Worm (Caenorhabditis elegans) whole organism, L4 larva: ENCODE results near the gene ZK105.6.
"Not testable (repeated sequence)": the region's sequence is repeated elsewhere in the genome, so short reads cannot be mapped to it uniquely, and the experiment has no call there.

ENCODE experiments used
- D1046.2 ChIP-seq: fragments of 200-800 bp; sonication (Bioruptor generic); IDR thresholded peaks from 2 replicates; pipeline ENCODE4 v1.3.6; 2022; ENCODE audit warnings: missing genetic modification characterization, missing compliant biosample characterization
- F44E2.7 ChIP-seq: fragments of 200-800 bp; sonication (Bioruptor generic); IDR thresholded peaks from 2 replicates; pipeline ENCODE4 v2.1.2; 2022; ENCODE audit warnings: missing genetic modification characterization, missing compliant biosample characterization
- F49E8.2 ChIP-seq: sonication (generic microtip); optimal IDR thresholded peaks from 2 replicates; lab custom pipeline; 2016; ENCODE audit warnings: missing compliant biosample characterization, mild to moderate bottlenecking, missing genetic modification characterization, borderline replicate concordance
- R02D3.7 ChIP-seq: fragments of 150-350 bp; sonication (generic microtip); optimal IDR thresholded peaks from 3 replicates; lab custom pipeline; 2014; ENCODE audit warnings: missing biosample characterization, missing genetic modification characterization
- Y105C5A.15 ChIP-seq: fragments of 200-800 bp; sonication (Bioruptor generic); IDR thresholded peaks from 2 replicates; pipeline ENCODE4 v1.3.6; 2022; ENCODE audit warnings: missing genetic modification characterization, missing compliant biosample characterization
- ama-1 ChIP-seq: fragments of 150-350 bp; optimal IDR thresholded peaks from 2 replicates; lab custom pipeline; 2014; ENCODE audit warnings: inconsistent platforms, mixed read lengths
- ceh-32 ChIP-seq: sonication (generic microtip); optimal IDR thresholded peaks from 2 replicates; lab custom pipeline; 2016; ENCODE audit warnings: mild to moderate bottlenecking, missing genetic modification characterization, missing compliant biosample characterization; ENCODE audit not compliant: poor library complexity
- ces-1 ChIP-seq: fragments of 150-350 bp; sonication (generic microtip); optimal IDR thresholded peaks from 4 replicates; lab custom pipeline; 2014; ENCODE audit warnings: missing biosample characterization, missing genetic modification reagents, missing genetic modification characterization
- ctbp-1 ChIP-seq: fragments of 200-800 bp; sonication (Bioruptor generic); IDR thresholded peaks from 2 replicates; pipeline ENCODE4 v1.3.6; 2022; ENCODE audit warnings: missing genetic modification reagents, missing genetic modification characterization, missing compliant biosample characterization
- daf-19 ChIP-seq: fragments of 200-800 bp; sonication (Bioruptor generic); conservative IDR thresholded peaks from 2 replicates; pipeline ENCODE4 v1.3.6; 2022; ENCODE audit warnings: missing genetic modification characterization, missing compliant biosample characterization
- daf-8 ChIP-seq: fragments of 200-800 bp; sonication (Bioruptor generic); IDR thresholded peaks from 2 replicates; pipeline ENCODE4 v1.3.6; 2022; ENCODE audit warnings: missing genetic modification characterization, missing compliant biosample characterization
- dmd-6 ChIP-seq: fragments of 200-800 bp; sonication (Bioruptor generic); IDR thresholded peaks from 2 replicates; pipeline ENCODE4 v1.3.6; 2022; ENCODE audit warnings: missing genetic modification reagents, missing genetic modification characterization, missing compliant biosample characterization
- duxl-1 ChIP-seq: sonication (generic microtip); optimal IDR thresholded peaks from 2 replicates; lab custom pipeline; 2016; ENCODE audit warnings: mild to moderate bottlenecking, missing genetic modification characterization, moderate library complexity, missing compliant biosample characterization; ENCODE audit not compliant: poor library complexity
- egl-27 ChIP-seq: sonication (generic microtip); optimal IDR thresholded peaks from 3 replicates; lab custom pipeline; 2017; ENCODE audit warnings: missing biosample characterization, missing genetic modification reagents, missing genetic modification characterization
- fkh-10 ChIP-seq: fragments of 150-350 bp; optimal IDR thresholded peaks from 2 replicates; lab custom pipeline; 2014; ENCODE audit warnings: missing biosample characterization, missing genetic modification reagents, missing genetic modification characterization
- fos-1 ChIP-seq: fragments of 150-350 bp; optimal IDR thresholded peaks from 2 replicates; lab custom pipeline; 2014; ENCODE audit warnings: missing biosample characterization, missing genetic modification characterization
- hlh-11 ChIP-seq: fragments of 200-800 bp; sonication (Bioruptor generic); optimal IDR thresholded peaks from 2 replicates; lab custom pipeline; 2018; ENCODE audit warnings: mild to moderate bottlenecking, missing genetic modification characterization, missing compliant biosample characterization
- hlh-30 ChIP-seq: sonication (generic microtip); optimal IDR thresholded peaks from 2 replicates; lab custom pipeline; 2017; ENCODE audit warnings: antibody characterized with exemption, mild to moderate bottlenecking, missing genetic modification characterization, missing compliant biosample characterization; ENCODE audit not compliant: insufficient read depth
- hmg-1.1 ChIP-seq: fragments of 200-800 bp; sonication (Bioruptor generic); IDR thresholded peaks from 2 replicates; pipeline ENCODE4 v1.3.6; 2022; ENCODE audit warnings: missing genetic modification reagents, missing genetic modification characterization, missing compliant biosample characterization
- lin-1 ChIP-seq: fragments of 200-800 bp; sonication (Bioruptor generic); IDR thresholded peaks from 2 replicates; pipeline ENCODE4 v1.3.6; 2022; ENCODE audit warnings: missing genetic modification reagents, missing genetic modification characterization, missing compliant biosample characterization
- lin-13 ChIP-seq: fragments of 150-350 bp; optimal IDR thresholded peaks from 2 replicates; lab custom pipeline; 2014; ENCODE audit warnings: missing biosample characterization, missing genetic modification reagents, missing genetic modification characterization
- lin-39 ChIP-seq: fragments of 150-350 bp; optimal IDR thresholded peaks from 2 replicates; lab custom pipeline; 2014; ENCODE audit warnings: missing biosample characterization, missing genetic modification reagents, missing genetic modification characterization
- lsy-2 ChIP-seq, 2 experiments: fragments of 150-350 bp in 1 of 2; sonication (generic microtip) in 1 of 2; optimal IDR thresholded peaks; 2 replicates each; lab custom pipeline; 2014 to 2017; ENCODE audit warnings: missing biosample characterization in 2 of 2, missing genetic modification characterization in 2 of 2
- madf-9 ChIP-seq: fragments of 200-800 bp; sonication (Bioruptor generic); conservative IDR thresholded peaks from 2 replicates; pipeline ENCODE4 v1.3.6; 2022; ENCODE audit warnings: missing genetic modification reagents, missing genetic modification characterization, missing compliant biosample characterization
- mxl-3 ChIP-seq: fragments of 200-800 bp; sonication (Bioruptor generic); optimal IDR thresholded peaks from 2 replicates; lab custom pipeline; 2018; ENCODE audit warnings: mild to moderate bottlenecking, missing genetic modification characterization, missing compliant biosample characterization
- nhr-102 ChIP-seq: sonication (generic microtip); optimal IDR thresholded peaks from 2 replicates; lab custom pipeline; 2016; ENCODE audit warnings: mild to moderate bottlenecking, missing genetic modification characterization, moderate library complexity, missing compliant biosample characterization
- nhr-11 ChIP-seq: fragments of 150-350 bp; optimal IDR thresholded peaks from 2 replicates; lab custom pipeline; 2014; ENCODE audit warnings: missing biosample characterization, missing genetic modification characterization
- nhr-41 ChIP-seq: fragments of 200-800 bp; sonication (Bioruptor generic); IDR thresholded peaks from 2 replicates; pipeline ENCODE4 v1.3.6; 2022; ENCODE audit warnings: missing genetic modification reagents, missing genetic modification characterization, missing compliant biosample characterization
- nhr-6 ChIP-seq: fragments of 150-350 bp; optimal IDR thresholded peaks from 2 replicates; lab custom pipeline; 2014; ENCODE audit warnings: missing biosample characterization, missing genetic modification characterization
- nhr-76 ChIP-seq: fragments of 150-350 bp; optimal IDR thresholded peaks from 2 replicates; lab custom pipeline; 2014; ENCODE audit warnings: missing biosample characterization, missing genetic modification characterization
- nhr-77 ChIP-seq: fragments of 150-350 bp; optimal IDR thresholded peaks from 2 replicates; lab custom pipeline; 2014; ENCODE audit warnings: missing biosample characterization, missing genetic modification characterization
- pha-4 ChIP-seq, 2 experiments: fragments of 150-350 bp in 1 of 2; fragments of 200-800 bp in 1 of 2; sonication (Bioruptor generic) in 1 of 2; IDR thresholded peaks in 1 of 2; optimal IDR thresholded peaks in 1 of 2; 2 replicates each; pipeline versions ENCODE4 v1.3.6 to Lab custom; 2014 to 2022; ENCODE audit warnings: missing genetic modification characterization in 2 of 2, missing genetic modification reagents in 2 of 2, missing biosample characterization in 1 of 2, missing compliant biosample characterization in 1 of 2
- pqm-1 ChIP-seq: sonication (generic microtip); optimal IDR thresholded peaks from 2 replicates; lab custom pipeline; 2017; ENCODE audit warnings: missing biosample characterization, missing genetic modification characterization
- rbr-2 ChIP-seq: sonication (generic microtip); optimal IDR thresholded peaks from 2 replicates; lab custom pipeline; 2016; ENCODE audit warnings: missing genotype, missing genetic modification characterization, missing compliant biosample characterization
- saeg-2 ChIP-seq: fragments of 200-800 bp; sonication (Bioruptor generic); IDR thresholded peaks from 2 replicates; pipeline ENCODE4 v1.3.6; 2022; ENCODE audit warnings: missing genetic modification reagents, missing genetic modification characterization, missing compliant biosample characterization
- sdz-12 ChIP-seq: fragments of 200-800 bp; sonication (Bioruptor generic); optimal IDR thresholded peaks from 2 replicates; lab custom pipeline; 2018; ENCODE audit warnings: mild to moderate bottlenecking, missing genetic modification characterization, missing compliant biosample characterization
- snpc-1.2 ChIP-seq: fragments of 200-800 bp; sonication (Bioruptor generic); IDR thresholded peaks from 2 replicates; pipeline ENCODE4 v1.3.6; 2022; ENCODE audit warnings: missing genetic modification reagents, missing genetic modification characterization, missing compliant biosample characterization
- spr-3 ChIP-seq: fragments of 200-800 bp; sonication (Bioruptor generic); optimal IDR thresholded peaks from 2 replicates; lab custom pipeline; 2018; ENCODE audit warnings: mild to moderate bottlenecking, missing genetic modification characterization, missing compliant biosample characterization
- unc-62 ChIP-seq, 3 experiments: fragments of 150-350 bp in 1 of 3; sonication (generic microtip); optimal IDR thresholded peaks in 2 of 3; peaks in 1 of 3; 1 replicate in 1 of 3; 2 replicates in 2 of 3; lab custom pipeline; 2014 to 2017; ENCODE audit warnings: missing biosample characterization in 3 of 3, missing genetic modification characterization in 3 of 3, missing genetic modification reagents in 3 of 3, missing genotype in 1 of 3
- zip-2 ChIP-seq: fragments of 150-350 bp; optimal IDR thresholded peaks from 2 replicates; lab custom pipeline; 2014; ENCODE audit warnings: missing biosample characterization, missing genetic modification characterization
- ztf-7 ChIP-seq: fragments of 150-350 bp; optimal IDR thresholded peaks from 2 replicates; lab custom pipeline; 2014; ENCODE audit warnings: missing biosample characterization, missing genetic modification characterization

The ZK105.6 gene

DNA sequence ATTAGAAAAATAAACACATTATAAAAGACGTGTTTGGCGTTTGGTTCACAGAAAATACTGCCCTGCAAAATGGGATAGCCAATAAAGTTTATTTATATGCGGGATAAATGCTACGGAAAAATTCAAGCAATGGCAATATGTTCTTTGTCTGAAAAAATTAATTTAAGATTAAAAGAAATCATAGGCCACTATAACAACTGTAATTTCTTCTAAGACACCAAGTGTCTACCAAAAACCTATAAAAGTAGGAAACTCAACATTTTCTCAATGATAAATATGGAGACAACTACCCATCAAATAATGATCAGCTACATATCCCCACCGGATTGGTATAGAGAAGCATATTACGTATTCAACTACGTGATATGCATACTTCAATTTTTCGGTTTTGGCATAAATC lies 18.6 kb downstream of the ZK105.6 start, which contains the start of gene srw-3:
Gene srw-3, plus strand, starts transcription at position 301 of the 400 bp plus-strand sequence.
- no peak for TF ChIP-seq daf-8 (GFP tag; lab: Robert Waterston, UW)
- TF ChIP-seq R02D3.7 (tag; lab: Kevin White, UChicago) = no peak
- no peak for TF ChIP-seq nhr-41 (GFP tag; lab: Robert Waterston, UW)
- TF ChIP-seq daf-19 (GFP tag; lab: Robert Waterston, UW) = no peak
- TF ChIP-seq F49E8.2 (tag; lab: Kevin White, UChicago) = no peak
- no peak for TF ChIP-seq spr-3 (GFP tag; lab: Kevin White, UChicago)
- TF ChIP-seq ctbp-1 (GFP tag; lab: Robert Waterston, UW) = no peak
- no peak for TF ChIP-seq nhr-102 (tag; lab: Kevin White, UChicago)
- TF ChIP-seq, all 104 proteins: peak for 0

DNA sequence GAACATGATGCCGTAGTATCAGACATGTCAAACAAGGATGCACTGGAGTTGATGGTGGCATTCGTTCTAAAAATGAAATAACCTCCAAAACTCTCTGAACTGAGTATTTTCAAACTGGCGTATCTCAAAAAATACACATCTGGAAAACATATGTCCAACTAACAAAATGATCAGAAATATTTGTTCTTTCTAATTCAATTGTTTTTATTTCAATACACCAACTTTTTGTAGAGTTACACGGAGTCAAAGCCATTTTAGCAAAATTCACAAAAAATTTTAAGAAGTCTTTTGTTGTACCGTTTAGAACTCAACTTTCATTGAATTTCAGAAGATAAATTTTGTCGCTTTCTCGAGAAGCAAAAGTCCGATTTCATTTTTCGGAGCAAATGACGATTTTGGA lies 20.3 kb downstream of the ZK105.6 start, which contains the start of gene srsx-40:
Gene srsx-40, minus strand, starts transcription at position 101 of the 400 bp plus-strand sequence.
- not testable (repeated sequence) for TF ChIP-seq madf-9 (GFP tag; lab: Robert Waterston, UW); rbr-2; dmd-6 (GFP tag; lab: Robert Waterston, UW)

DNA sequence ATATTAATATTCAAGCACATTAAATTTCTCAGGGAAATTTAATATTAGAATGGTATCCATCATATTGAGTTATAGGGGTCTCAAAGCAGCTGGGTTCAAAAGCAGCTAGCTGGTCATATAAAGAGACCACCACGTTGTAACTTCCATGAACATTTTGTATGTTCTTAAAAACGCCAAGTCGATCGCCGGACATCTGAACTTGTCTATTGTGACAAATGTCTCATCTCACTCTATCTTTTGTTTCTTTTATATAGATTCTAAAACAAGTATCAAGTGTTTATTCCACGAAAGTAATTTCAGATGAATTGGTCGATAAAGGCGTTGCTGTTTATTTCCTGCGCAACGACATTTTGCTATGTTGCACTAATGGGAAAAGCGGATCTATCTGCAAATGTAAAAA lies 27.0 kb downstream of the ZK105.6 start, which contains the start of gene ZK105.3:
Gene ZK105.3, plus strand, starts transcription at position 301 of the 400 bp plus-strand sequence.
- TF ChIP-seq fkh-10 (GFP tag; lab: Kevin White, UChicago) (no peak), ces-1 (GFP tag; lab: Kevin White, UChicago) (no peak), nhr-76 (tag; lab: Kevin White, UChicago) (no peak), dmd-6 (GFP tag; lab: Robert Waterston, UW) (no peak)

DNA sequence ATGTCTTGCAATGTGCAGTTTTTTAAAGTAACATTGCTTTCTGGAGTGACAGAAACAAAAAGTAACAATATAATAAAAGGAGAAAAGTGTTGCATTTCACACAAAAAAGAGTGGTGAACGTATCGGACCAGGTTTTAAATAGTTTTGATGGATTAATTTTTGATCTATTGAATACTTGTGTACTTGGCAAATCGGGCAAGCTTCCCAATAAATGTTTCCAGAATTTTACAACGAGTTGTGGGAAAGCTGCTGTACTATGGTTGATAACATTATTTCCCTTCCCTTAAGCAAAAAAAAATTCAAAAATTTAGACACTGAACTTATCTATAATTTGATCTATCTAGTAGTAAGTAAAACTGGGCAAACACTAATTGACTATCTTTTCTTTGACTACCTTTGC lies 30.5 kb downstream of the ZK105.6 start, which contains the start of gene C12D5.10:
Gene C12D5.10, minus strand, starts transcription at position 101 of the 400 bp plus-strand sequence.
- no peak for TF ChIP-seq Y105C5A.15 (GFP tag; lab: Robert Waterston, UW)
- no peak for TF ChIP-seq pqm-1 (tag; lab: Kevin White, UChicago)
- TF ChIP-seq fos-1 = no peak
- TF ChIP-seq D1046.2 (GFP tag; lab: Robert Waterston, UW) = no peak
- no peak for TF ChIP-seq ama-1
- TF ChIP-seq egl-27 (tag; lab: Kevin White, UChicago) = no peak
- TF ChIP-seq nhr-6 (tag; lab: Kevin White, UChicago) = no peak
- TF ChIP-seq hmg-1.1 (GFP tag; lab: Robert Waterston, UW) = no peak
- no peak for TF ChIP-seq ceh-32
- TF ChIP-seq duxl-1 (tag; lab: Kevin White, UChicago) = no peak
- no peak for TF ChIP-seq nhr-77
- TF ChIP-seq ztf-7 (tag; lab: Kevin White, UChicago) = no peak
- TF ChIP-seq, all 104 proteins: peak for 0

DNA sequence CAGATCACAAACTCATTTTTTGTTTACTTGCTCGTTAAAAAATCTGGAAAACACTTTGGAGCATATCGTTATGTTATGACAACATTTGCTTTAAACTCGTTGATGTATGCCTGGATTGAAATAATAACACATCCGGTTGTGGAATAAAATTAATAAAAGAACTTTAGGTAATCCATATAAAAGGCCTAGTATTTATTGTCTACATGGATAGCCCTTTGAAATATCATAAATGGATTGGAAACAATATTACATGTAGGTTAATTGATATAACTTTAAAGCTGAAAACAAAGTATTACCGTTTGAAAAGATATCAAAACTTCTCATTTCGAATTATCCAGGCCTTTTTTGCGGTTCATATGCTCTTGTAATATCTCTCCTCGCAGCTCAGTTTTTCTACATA lies 33.2 kb downstream of the ZK105.6 start:
- TF ChIP-seq unc-62 (GFP tag; optimal IDR thresholded peaks at IDR 0.05 in 1 of 2; lab: Kevin White, UChicago) (peak in 1 of 2 experiments; percentile 90), unc-62 (tag; optimal IDR thresholded peaks at IDR 0.05; lab: Kevin White, UChicago) (no peak), D1046.2 (GFP tag; lab: Robert Waterston, UW) (no peak)

DNA sequence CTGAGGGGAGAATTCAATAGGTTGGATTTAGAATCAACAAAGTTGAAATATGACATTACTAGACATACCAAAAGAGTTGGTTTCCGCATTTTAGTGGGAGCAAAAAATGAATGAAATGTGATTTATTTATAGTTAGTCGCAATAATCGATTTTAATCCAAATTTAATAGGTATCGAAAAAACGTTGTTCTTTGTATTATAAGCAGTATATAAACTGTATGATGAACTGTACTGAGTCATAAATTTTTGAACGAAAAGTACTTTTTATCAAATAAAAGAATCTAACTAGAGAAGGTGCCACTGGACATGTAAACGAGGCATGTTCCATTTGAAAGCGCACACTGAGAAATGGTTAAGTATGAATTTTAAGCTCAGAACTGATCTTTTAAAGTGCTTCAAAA lies 34.0 kb downstream of the ZK105.6 start, which contains the start of gene C12D5.9:
Gene C12D5.9, minus strand, starts transcription at position 101 of the 400 bp plus-strand sequence.
- TF ChIP-seq mxl-3 (GFP tag; lab: Kevin White, UChicago) = no peak
- no peak for TF ChIP-seq F44E2.7 (GFP tag; lab: Robert Waterston, UW)
- TF ChIP-seq nhr-11 (tag; lab: Kevin White, UChicago) = no peak
- TF ChIP-seq ceh-32 = no peak
- no peak for TF ChIP-seq hlh-11 (tag; lab: Kevin White, UChicago)
- no peak for TF ChIP-seq sdz-12 (GFP tag; lab: Kevin White, UChicago)
- no peak for TF ChIP-seq zip-2 (tag; lab: Kevin White, UChicago)
- TF ChIP-seq hlh-30 = no peak
- no peak for TF ChIP-seq nhr-102 (tag; lab: Kevin White, UChicago)
- no peak for TF ChIP-seq lsy-2 (tag; optimal IDR thresholded peaks at IDR 0.05; lab: Kevin White, UChicago)
- TF ChIP-seq pha-4 (GFP tag; IDR thresholded peaks at IDR 0.05; lab: Robert Waterston, UW) = no peak
- TF ChIP-seq pha-4 (tag; optimal IDR thresholded peaks at IDR 0.05; lab: Kevin White, UChicago) = no peak
- TF ChIP-seq daf-8 (GFP tag; lab: Robert Waterston, UW) = no peak
- TF ChIP-seq snpc-1.2 (GFP tag; lab: Robert Waterston, UW) = no peak
- no peak for TF ChIP-seq lin-39 (tag; lab: Kevin White, UChicago)
- TF ChIP-seq saeg-2 (GFP tag; lab: Robert Waterston, UW) = no peak
- no peak for TF ChIP-seq lin-1 (GFP tag; lab: Robert Waterston, UW)
- TF ChIP-seq lin-13 (GFP tag; lab: Kevin White, UChicago) = no peak
